Worm (Caenorhabditis elegans) whole organism, young adult: ENCODE results near the gene C05D11.5.

Experiments used
- T26A5.8 ChIP-seq: sonication (generic microtip); optimal IDR thresholded peaks from 2 replicates; lab custom pipeline; 2016; ENCODE audit warnings: missing genetic modification characterization, missing compliant biosample characterization
- him-1 ChIP-seq: sonication (generic microtip); optimal IDR thresholded peaks from 2 replicates; lab custom pipeline; 2016; ENCODE audit warnings: missing genotype, missing genetic modification reagents, missing genetic modification characterization, missing compliant biosample characterization
- lin-35 ChIP-seq, 3 experiments: fragments of 150-350 bp in 2 of 3; sonication (generic microtip) in 1 of 3; optimal IDR thresholded peaks; 2 replicates each; lab custom pipeline; 2014 to 2018; ENCODE audit warnings: missing biosample characterization in 3 of 3, missing genetic modification characterization in 3 of 3, missing genetic modification reagents in 3 of 3

- TF ChIP-seq T26A5.8 (tag; lab: Kevin White, UChicago): no peak
- no peak for TF ChIP-seq him-1 (tag; lab: Kevin White, UChicago)
- no peak for TF ChIP-seq lin-35 (GFP tag; optimal IDR thresholded peaks at IDR 0.05; lab: Kevin White, UChicago)
These were observed 47.4 kb downstream of the C05D11.5 start for ce11 chrIII:6364395-6364794.
